Fruit fly (Drosophila melanogaster): ENCODE data around the gene CG7029.
A peak's percentile ranks its signal among the peaks of the same experiment; 100 is the strongest.

- TF ChIP-seq pad (GFP tag; optimal IDR thresholded peaks at IDR 0.05) (no peak), Hr96 (GFP tag; optimal IDR thresholded peaks at IDR 0.05) (peak; percentile 29), CG1620 (GFP tag; optimal IDR thresholded peaks at IDR 0.05) (peak; percentile 9), cnc (optimal IDR thresholded peaks at IDR 0.05) (no peak), Clk (GFP tag; optimal IDR thresholded peaks at IDR 0.05) (no peak), tj (GFP tag; optimal IDR thresholded peaks at IDR 0.05) (peak; percentile 17), ovo (GFP tag; optimal IDR thresholded peaks at IDR 0.05) (no peak), CG14711 (tag; optimal IDR thresholded peaks at IDR 0.05) (no peak), CG33017 (tag; optimal IDR thresholded peaks at IDR 0.05) (no peak), toe (GFP tag; optimal IDR thresholded peaks at IDR 0.05) (no peak), Mnt (GFP tag; optimal IDR thresholded peaks at IDR 0.05) (peak; percentile 15), kay (GFP tag; ENCODE audit: borderline replicate concordance) (peak; percentile 99)
These were observed 29.8 kb upstream of the CG7029 start, which contains the start of gene wge for dm6 chr3R:22720808-22721306.
